Fruit fly (Drosophila melanogaster): Measurements from ENCODE around the gene CG9519.

CG9519 gene

DNA sequence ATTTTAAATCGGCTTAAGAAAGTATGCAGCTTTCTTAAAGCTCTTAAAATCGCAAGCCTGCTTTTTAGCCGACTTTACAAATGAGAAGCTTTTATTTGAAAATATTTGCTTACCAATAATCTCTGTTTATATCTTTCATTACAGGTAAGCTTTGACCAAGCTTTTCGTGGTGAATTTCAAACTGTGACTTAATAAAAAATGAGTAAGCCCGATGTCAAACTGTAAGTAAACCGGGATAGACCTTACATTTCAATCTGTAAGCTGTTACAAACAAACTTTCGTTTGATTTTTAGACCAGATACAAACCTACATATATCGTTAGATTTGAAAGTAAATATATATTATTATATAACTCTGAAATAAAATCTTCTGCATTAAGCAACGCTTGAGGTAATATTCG, 29.4 kb upstream of the CG9519 start:
- peak; percentile 25 for TF ChIP-seq fkh (GFP tag; optimal IDR thresholded peaks at IDR 0.05)
- no peak for TF ChIP-seq esn (GFP tag; optimal IDR thresholded peaks at IDR 0.05)

DNA sequence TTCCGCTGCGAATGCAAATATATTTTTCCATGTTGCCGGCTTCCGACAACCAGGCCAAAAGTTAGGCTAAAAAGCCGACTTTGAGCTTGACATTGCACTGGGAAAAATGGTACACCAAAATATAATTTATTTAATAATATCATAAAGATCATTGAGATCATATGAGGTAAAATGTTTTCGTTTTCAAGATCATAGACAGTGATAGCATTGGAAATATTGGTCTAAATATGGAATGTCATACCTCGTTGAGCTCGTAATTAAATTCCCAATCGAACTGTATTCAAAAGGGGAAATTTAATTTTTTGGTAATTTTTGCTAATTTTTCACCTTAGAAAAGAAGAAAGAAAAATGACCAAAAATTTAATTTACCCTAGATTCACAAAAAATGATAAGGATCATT, 27.8 kb upstream of the CG9519 start:
- TF ChIP-seq CG8119 (GFP tag; IDR thresholded peaks at IDR 0.05): 0 out of 3 replicates have a peak, but pooled peaks have one; percentile 30
- no peak for TF ChIP-seq Ets21C (GFP tag; optimal IDR thresholded peaks at IDR 0.05)
- no peak for TF ChIP-seq Blimp-1 (GFP tag; optimal IDR thresholded peaks at IDR 0.05)
- peak; percentile 67 for TF ChIP-seq CG32006 (GFP tag; optimal IDR thresholded peaks at IDR 0.05)
- TF ChIP-seq CG3919 (GFP tag; optimal IDR thresholded peaks at IDR 0.05): no peak
- no peak for TF ChIP-seq Eip93F (GFP tag; optimal IDR thresholded peaks at IDR 0.05)
- peak; percentile 16 for TF ChIP-seq OdsH (GFP tag; optimal IDR thresholded peaks at IDR 0.05)
- TF ChIP-seq CG34406 (GFP tag; optimal IDR thresholded peaks at IDR 0.05): peak; percentile 4
- TF ChIP-seq dac (GFP tag; optimal IDR thresholded peaks at IDR 0.05): peak; percentile 1
- TF ChIP-seq CG4318 (GFP tag; optimal IDR thresholded peaks at IDR 0.05): peak; percentile 21
- TF ChIP-seq eg (GFP tag; IDR thresholded peaks at IDR 0.05): no peak
- TF ChIP-seq Eip78C (GFP tag): peak; percentile 65
- peak; percentile 46 for TF ChIP-seq Hr4 (GFP tag; optimal IDR thresholded peaks at IDR 0.05)

DNA sequence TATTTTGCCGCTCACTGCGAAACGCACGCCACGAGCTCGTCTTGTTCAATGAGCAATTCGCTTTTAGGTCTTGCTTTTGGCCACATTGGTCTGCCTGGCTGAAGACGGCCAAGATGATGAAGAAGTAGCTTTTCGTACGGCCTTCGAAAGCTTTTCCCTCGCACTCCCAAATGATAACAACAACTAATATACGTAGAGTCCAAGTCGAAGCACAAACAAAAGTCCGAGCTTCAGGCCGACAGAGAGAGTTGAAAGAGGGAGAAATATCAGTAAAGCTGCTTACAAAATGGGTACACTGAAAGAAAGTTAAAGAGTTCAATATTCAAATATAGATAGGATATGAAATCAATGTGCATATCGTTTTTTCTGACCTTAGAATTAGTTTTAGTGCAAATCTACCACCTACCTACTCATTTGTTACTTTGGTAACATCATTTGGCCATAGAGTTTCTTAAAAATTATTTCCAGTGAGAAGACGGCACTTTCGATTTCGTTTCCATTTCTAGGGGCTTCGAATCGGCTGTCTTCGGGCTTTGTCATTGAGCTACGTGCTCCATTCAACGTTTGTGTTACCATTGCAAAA, 26.5 kb upstream of the CG9519 start, which contains the start of the genes CG45064 and CG45065:
TSS of gene CG45064 (minus strand) at position 51 of the 583 bp plus-strand sequence.
TSS of gene CG45065 (minus strand) at position 51 of the 583 bp plus-strand sequence.
- TF ChIP-seq Smox (GFP tag; optimal IDR thresholded peaks at IDR 0.05) (peak; percentile 81), CG11902 (GFP tag; optimal IDR thresholded peaks at IDR 0.05) (peak; percentile 80), CG6854 (GFP tag; optimal IDR thresholded peaks at IDR 0.05) (no peak), achi (GFP tag; optimal IDR thresholded peaks at IDR 0.05) (peak; percentile 84), fkh (GFP tag; optimal IDR thresholded peaks at IDR 0.05) (peak; percentile 8), CG7368 (GFP tag; optimal IDR thresholded peaks at IDR 0.05) (peak; percentile 79), Sox102F (GFP tag; optimal IDR thresholded peaks at IDR 0.05) (peak; percentile 88), CG8319 (GFP tag; optimal IDR thresholded peaks at IDR 0.05) (peak; percentile 86), CG9139 (GFP tag; optimal IDR thresholded peaks at IDR 0.05) (no peak), Eip78C (GFP tag) (peak; percentile 97), Blimp-1 (GFP tag; optimal IDR thresholded peaks at IDR 0.05) (peak; percentile 98), esn (GFP tag; optimal IDR thresholded peaks at IDR 0.05) (peak; percentile 92), Gug (GFP tag; IDR thresholded peaks at IDR 0.05) (peak; percentile 83), CG15336 (GFP tag; IDR thresholded peaks at IDR 0.05) (peak; percentile 93), Sox14 (GFP tag; optimal IDR thresholded peaks at IDR 0.05) (peak; percentile 85), CG6163 (GFP tag; IDR thresholded peaks at IDR 0.05) (peak; percentile 91), Hr39 (GFP tag; optimal IDR thresholded peaks at IDR 0.05) (peak; percentile 89), CG31627 (GFP tag; optimal IDR thresholded peaks at IDR 0.05) (peak; percentile 88), CG6792 (GFP tag; optimal IDR thresholded peaks at IDR 0.05) (peak; percentile 91), Hr4 (GFP tag; optimal IDR thresholded peaks at IDR 0.05) (peak; percentile 97), Sox15 (GFP tag; optimal IDR thresholded peaks at IDR 0.05) (peak; percentile 86), CG11294 (GFP tag; IDR thresholded peaks at IDR 0.05) (peak; percentile 62; the same call in 1 of the 2 replicates), CG8119 (GFP tag; IDR thresholded peaks at IDR 0.05) (peak; percentile 94), cyc (GFP tag; optimal IDR thresholded peaks at IDR 0.05) (peak; percentile 84), CG8632 (GFP tag; optimal IDR thresholded peaks at IDR 0.05) (peak; percentile 88), CG6808 (GFP tag; optimal IDR thresholded peaks at IDR 0.05) (peak; percentile 47), vri (GFP tag; optimal IDR thresholded peaks at IDR 0.05) (peak; percentile 73), Ets96B (tag; optimal IDR thresholded peaks at IDR 0.05) (peak; percentile 63), Eip93F (GFP tag; optimal IDR thresholded peaks at IDR 0.05) (peak; percentile 36), CG34406 (GFP tag; optimal IDR thresholded peaks at IDR 0.05) (peak; percentile 90), CG3032 (tag; optimal IDR thresholded peaks at IDR 0.05) (peak; percentile 64), CG4318 (GFP tag; optimal IDR thresholded peaks at IDR 0.05) (peak; percentile 87), Eip75B (GFP tag; optimal IDR thresholded peaks at IDR 0.05) (peak; percentile 90), fd59A (GFP tag; optimal IDR thresholded peaks at IDR 0.05) (peak; percentile 21), Met (GFP tag; optimal IDR thresholded peaks at IDR 0.05) (peak; percentile 89), topi (GFP tag; optimal IDR thresholded peaks at IDR 0.05) (peak; percentile 85), eg (GFP tag; IDR thresholded peaks at IDR 0.05) (peak; percentile 94), svp (GFP tag) (peak; percentile 67), CG16779 (tag; optimal IDR thresholded peaks at IDR 0.05) (peak; percentile 52), spab (GFP tag; optimal IDR thresholded peaks at IDR 0.05) (peak; percentile 45), CG32006 (GFP tag; optimal IDR thresholded peaks at IDR 0.05) (peak; percentile 94), CG10669 (GFP tag; optimal IDR thresholded peaks at IDR 0.05) (peak; percentile 66)

Measured in whole organism, prepupa.